Worm (Caenorhabditis elegans) whole organism, L4 larva: ENCODE data around the gene str-206.

Source experiments
- F10B5.3 ChIP-seq: sonication (generic microtip); optimal IDR thresholded peaks from 2 replicates; lab custom pipeline; 2016; ENCODE audit warnings: mild to moderate bottlenecking, missing genetic modification characterization, missing compliant biosample characterization
- F44E2.7 ChIP-seq: fragments of 200-800 bp; sonication (Bioruptor generic); IDR thresholded peaks from 2 replicates; pipeline ENCODE4 v2.1.2; 2022; ENCODE audit warnings: missing genetic modification characterization, missing compliant biosample characterization
- F49E8.2 ChIP-seq: sonication (generic microtip); optimal IDR thresholded peaks from 2 replicates; lab custom pipeline; 2016; ENCODE audit warnings: missing compliant biosample characterization, mild to moderate bottlenecking, missing genetic modification characterization, borderline replicate concordance
- R02D3.7 ChIP-seq: fragments of 150-350 bp; sonication (generic microtip); optimal IDR thresholded peaks from 3 replicates; lab custom pipeline; 2014; ENCODE audit warnings: missing biosample characterization, missing genetic modification characterization
- T26A8.4 ChIP-seq: fragments of 200-800 bp; sonication (Bioruptor generic); IDR thresholded peaks from 2 replicates; pipeline ENCODE4 v1.3.6; 2022; ENCODE audit warnings: missing genetic modification characterization, missing compliant biosample characterization
- Y48G9A.11 ChIP-seq: fragments of 200-800 bp; sonication (Bioruptor generic); IDR thresholded peaks from 2 replicates; pipeline ENCODE4 v1.3.6; 2022; ENCODE audit warnings: missing genetic modification reagents, missing genetic modification characterization, missing compliant biosample characterization
- Y5F2A.4 ChIP-seq: fragments of 200-800 bp; sonication (Bioruptor generic); optimal IDR thresholded peaks from 2 replicates; lab custom pipeline; 2018; ENCODE audit warnings: mild to moderate bottlenecking, missing genetic modification characterization, missing compliant biosample characterization
- ZK337.2 ChIP-seq: fragments of 200-800 bp; sonication (Bioruptor generic); IDR thresholded peaks from 2 replicates; pipeline ENCODE4 v1.3.6; 2022; ENCODE audit warnings: missing genetic modification reagents, missing genetic modification characterization, missing compliant biosample characterization
- aha-1 ChIP-seq: fragments of 150-350 bp; peaks from one replicate; lab custom pipeline; 2014; ENCODE audit warnings: missing biosample characterization, missing genetic modification characterization
- aly-2 ChIP-seq: sonication (generic microtip); optimal IDR thresholded peaks from 2 replicates; lab custom pipeline; 2018; ENCODE audit warnings: missing biosample characterization, missing genetic modification characterization
- arid-1 ChIP-seq: fragments of 200-800 bp; sonication (Bioruptor generic); conservative IDR thresholded peaks from 2 replicates; pipeline ENCODE4 v1.3.6; 2022; ENCODE audit warnings: missing genetic modification reagents, missing genetic modification characterization, missing compliant biosample characterization
- ceh-32 ChIP-seq: sonication (generic microtip); optimal IDR thresholded peaks from 2 replicates; lab custom pipeline; 2016; ENCODE audit warnings: mild to moderate bottlenecking, missing genetic modification characterization, missing compliant biosample characterization; ENCODE audit not compliant: poor library complexity
- ceh-62 ChIP-seq: sonication (generic microtip); optimal IDR thresholded peaks from 2 replicates; lab custom pipeline; 2017; ENCODE audit warnings: missing biosample characterization, missing genetic modification characterization
- ceh-82 ChIP-seq: sonication (generic microtip); optimal IDR thresholded peaks from 2 replicates; lab custom pipeline; 2017; ENCODE audit warnings: missing biosample characterization, missing genetic modification characterization
- ces-1 ChIP-seq: fragments of 150-350 bp; sonication (generic microtip); optimal IDR thresholded peaks from 4 replicates; lab custom pipeline; 2014; ENCODE audit warnings: missing biosample characterization, missing genetic modification reagents, missing genetic modification characterization
- cey-2 ChIP-seq: sonication (generic microtip); optimal IDR thresholded peaks from 3 replicates; lab custom pipeline; 2017; ENCODE audit warnings: missing genetic modification characterization, mild to moderate bottlenecking, missing compliant biosample characterization, antibody characterized with exemption, borderline replicate concordance; ENCODE audit not compliant: insufficient read depth
- ctbp-1 ChIP-seq: fragments of 200-800 bp; sonication (Bioruptor generic); IDR thresholded peaks from 2 replicates; pipeline ENCODE4 v1.3.6; 2022; ENCODE audit warnings: missing genetic modification reagents, missing genetic modification characterization, missing compliant biosample characterization
- daf-12 ChIP-seq: fragments of 150-350 bp; optimal IDR thresholded peaks from 2 replicates; lab custom pipeline; 2014; ENCODE audit warnings: missing biosample characterization, missing genetic modification reagents, missing genetic modification characterization
- daf-19 ChIP-seq: fragments of 200-800 bp; sonication (Bioruptor generic); conservative IDR thresholded peaks from 2 replicates; pipeline ENCODE4 v1.3.6; 2022; ENCODE audit warnings: missing genetic modification characterization, missing compliant biosample characterization
- dpl-1 ChIP-seq: fragments of 150-350 bp; optimal IDR thresholded peaks from 2 replicates; lab custom pipeline; 2014; ENCODE audit warnings: missing biosample characterization, missing genetic modification reagents, missing genetic modification characterization
- dve-1 ChIP-seq: sonication (generic microtip); optimal IDR thresholded peaks from 2 replicates; lab custom pipeline; 2017; ENCODE audit warnings: antibody characterized with exemption, mild to moderate bottlenecking, missing genetic modification characterization, missing compliant biosample characterization; ENCODE audit not compliant: insufficient read depth
- egl-43 ChIP-seq: fragments of 200-800 bp; sonication (Bioruptor generic); IDR thresholded peaks from 2 replicates; pipeline ENCODE4 v1.3.6; 2022; ENCODE audit warnings: missing genetic modification reagents, missing genetic modification characterization, missing compliant biosample characterization
- fkh-10 ChIP-seq: fragments of 150-350 bp; optimal IDR thresholded peaks from 2 replicates; lab custom pipeline; 2014; ENCODE audit warnings: missing biosample characterization, missing genetic modification reagents, missing genetic modification characterization
- gei-8 ChIP-seq: fragments of 200-800 bp; sonication (Bioruptor generic); optimal IDR thresholded peaks from 2 replicates; lab custom pipeline; 2018; ENCODE audit warnings: mild to moderate bottlenecking, missing genetic modification characterization, missing compliant biosample characterization
- hif-1 ChIP-seq, 2 experiments: sonication (generic microtip); optimal IDR thresholded peaks; 2 replicates each; lab custom pipeline; 2016 to 2017; ENCODE audit warnings: missing compliant biosample characterization in 2 of 2, missing genetic modification characterization in 2 of 2, missing genetic modification reagents in 2 of 2, missing genotype in 2 of 2, mild to moderate bottlenecking in 1 of 2
- hlh-11 ChIP-seq: fragments of 200-800 bp; sonication (Bioruptor generic); optimal IDR thresholded peaks from 2 replicates; lab custom pipeline; 2018; ENCODE audit warnings: mild to moderate bottlenecking, missing genetic modification characterization, missing compliant biosample characterization
- jun-1 ChIP-seq: fragments of 150-350 bp; optimal IDR thresholded peaks from 2 replicates; lab custom pipeline; 2014; ENCODE audit warnings: missing biosample characterization, missing genetic modification reagents, missing genetic modification characterization
- lin-1 ChIP-seq: fragments of 200-800 bp; sonication (Bioruptor generic); IDR thresholded peaks from 2 replicates; pipeline ENCODE4 v1.3.6; 2022; ENCODE audit warnings: missing genetic modification reagents, missing genetic modification characterization, missing compliant biosample characterization
- lin-15B ChIP-seq: fragments of 150-350 bp; sonication (generic microtip); optimal IDR thresholded peaks from 3 replicates; lab custom pipeline; 2014; ENCODE audit warnings: missing biosample characterization, missing genetic modification characterization
- lin-39 ChIP-seq: fragments of 150-350 bp; optimal IDR thresholded peaks from 2 replicates; lab custom pipeline; 2014; ENCODE audit warnings: missing biosample characterization, missing genetic modification reagents, missing genetic modification characterization
- lsy-2 ChIP-seq, 2 experiments: fragments of 150-350 bp in 1 of 2; sonication (generic microtip) in 1 of 2; optimal IDR thresholded peaks; 2 replicates each; lab custom pipeline; 2014 to 2017; ENCODE audit warnings: missing biosample characterization in 2 of 2, missing genetic modification characterization in 2 of 2
- mdl-1 ChIP-seq, 2 experiments: fragments of 150-350 bp in 1 of 2; sonication (generic microtip) in 1 of 2; optimal IDR thresholded peaks; 2 replicates each; lab custom pipeline; 2014 to 2017; ENCODE audit warnings: missing biosample characterization in 2 of 2, missing genetic modification characterization in 2 of 2
- mxl-2 ChIP-seq: fragments of 200-800 bp; sonication (Bioruptor generic); conservative IDR thresholded peaks from 2 replicates; pipeline ENCODE4 v1.3.6; 2022; ENCODE audit warnings: missing genetic modification reagents, missing genetic modification characterization, missing compliant biosample characterization
- nhr-102 ChIP-seq: sonication (generic microtip); optimal IDR thresholded peaks from 2 replicates; lab custom pipeline; 2016; ENCODE audit warnings: mild to moderate bottlenecking, missing genetic modification characterization, moderate library complexity, missing compliant biosample characterization
- nhr-11 ChIP-seq: fragments of 150-350 bp; optimal IDR thresholded peaks from 2 replicates; lab custom pipeline; 2014; ENCODE audit warnings: missing biosample characterization, missing genetic modification characterization
- nhr-111 ChIP-seq: fragments of 200-800 bp; sonication (Bioruptor generic); optimal IDR thresholded peaks from 2 replicates; lab custom pipeline; 2018; ENCODE audit warnings: mild to moderate bottlenecking, missing genetic modification characterization, missing compliant biosample characterization
- nhr-237 ChIP-seq: sonication (generic microtip); optimal IDR thresholded peaks from 2 replicates; lab custom pipeline; 2017; ENCODE audit warnings: missing biosample characterization, missing genetic modification characterization
- nhr-25 ChIP-seq: sonication (generic microtip); optimal IDR thresholded peaks from 2 replicates; lab custom pipeline; 2017; ENCODE audit warnings: missing genetic modification characterization, mild to moderate bottlenecking, missing compliant biosample characterization, antibody characterized with exemption, moderate library complexity, borderline replicate concordance; ENCODE audit not compliant: insufficient read depth
- nhr-28 ChIP-seq: fragments of 150-350 bp; optimal IDR thresholded peaks from 2 replicates; lab custom pipeline; 2014; ENCODE audit warnings: missing biosample characterization, missing genetic modification characterization
- nhr-42 ChIP-seq: fragments of 200-800 bp; sonication (Bioruptor generic); IDR thresholded peaks from 2 replicates; pipeline ENCODE4 v1.3.6; 2022; ENCODE audit warnings: missing genetic modification characterization, missing compliant biosample characterization
- nhr-48 ChIP-seq: sonication (generic microtip); optimal IDR thresholded peaks from 2 replicates; lab custom pipeline; 2016; ENCODE audit warnings: mild to moderate bottlenecking, missing genetic modification characterization, missing compliant biosample characterization
- nhr-6 ChIP-seq: fragments of 150-350 bp; optimal IDR thresholded peaks from 2 replicates; lab custom pipeline; 2014; ENCODE audit warnings: missing biosample characterization, missing genetic modification characterization
- nhr-77 ChIP-seq: fragments of 150-350 bp; optimal IDR thresholded peaks from 2 replicates; lab custom pipeline; 2014; ENCODE audit warnings: missing biosample characterization, missing genetic modification characterization
- pha-4 ChIP-seq, 2 experiments: fragments of 150-350 bp in 1 of 2; fragments of 200-800 bp in 1 of 2; sonication (Bioruptor generic) in 1 of 2; IDR thresholded peaks in 1 of 2; optimal IDR thresholded peaks in 1 of 2; 2 replicates each; pipeline versions ENCODE4 v1.3.6 to Lab custom; 2014 to 2022; ENCODE audit warnings: missing genetic modification characterization in 2 of 2, missing genetic modification reagents in 2 of 2, missing biosample characterization in 1 of 2, missing compliant biosample characterization in 1 of 2
- spr-3 ChIP-seq: fragments of 200-800 bp; sonication (Bioruptor generic); optimal IDR thresholded peaks from 2 replicates; lab custom pipeline; 2018; ENCODE audit warnings: mild to moderate bottlenecking, missing genetic modification characterization, missing compliant biosample characterization
- tag-97 ChIP-seq: fragments of 200-800 bp; sonication (Bioruptor generic); IDR thresholded peaks from 2 replicates; pipeline ENCODE4 v1.3.6; 2022; ENCODE audit warnings: missing genetic modification characterization, missing compliant biosample characterization
- unc-62 ChIP-seq, 3 experiments: fragments of 150-350 bp in 1 of 3; sonication (generic microtip); optimal IDR thresholded peaks in 2 of 3; peaks in 1 of 3; 1 replicate in 1 of 3; 2 replicates in 2 of 3; lab custom pipeline; 2014 to 2017; ENCODE audit warnings: missing biosample characterization in 3 of 3, missing genetic modification characterization in 3 of 3, missing genetic modification reagents in 3 of 3, missing genotype in 1 of 3
- vab-7 ChIP-seq: fragments of 200-800 bp; sonication (Bioruptor generic); IDR thresholded peaks from 2 replicates; pipeline ENCODE4 v1.3.6; 2022; ENCODE audit warnings: missing genetic modification reagents, missing genetic modification characterization, missing compliant biosample characterization
- zag-1 ChIP-seq: fragments of 150-350 bp; optimal IDR thresholded peaks from 2 replicates; lab custom pipeline; 2014; ENCODE audit warnings: missing biosample characterization, missing genetic modification characterization

Gene str-206

ce11 chrV:6224494-6224959 lies 6.6 kb downstream of the str-206 start (continued):
- TF ChIP-seq aly-2 (tag; lab: Kevin White, UChicago), result no peak
- TF ChIP-seq tag-97 (GFP tag; lab: Robert Waterston, UW), result no peak
- no peak for TF ChIP-seq nhr-111 (GFP tag; lab: Kevin White, UChicago)
- TF ChIP-seq unc-62 (GFP tag; optimal IDR thresholded peaks at IDR 0.05 in 1 of 2; lab: Kevin White, UChicago), result peak in 1 of 2 experiments; percentile 99
- TF ChIP-seq unc-62 (tag; optimal IDR thresholded peaks at IDR 0.05; lab: Kevin White, UChicago), result no peak
- TF ChIP-seq mxl-2 (GFP tag; lab: Robert Waterston, UW), result peak; percentile 48; the same call in 1 of the 2 replicates
- TF ChIP-seq zag-1 (tag; lab: Kevin White, UChicago), result peak; percentile 20
- peak; percentile 92 for TF ChIP-seq egl-43 (GFP tag; lab: Robert Waterston, UW)
- no peak for TF ChIP-seq Y48G9A.11
- peak; percentile 81 for TF ChIP-seq cey-2 (tag; lab: Kevin White, UChicago)
- TF ChIP-seq nhr-6 (tag; lab: Kevin White, UChicago), result peak; percentile 83
- peak; percentile 50 for TF ChIP-seq gei-8 (GFP tag; lab: Kevin White, UChicago)
- TF ChIP-seq nhr-42 (GFP tag; lab: Robert Waterston, UW), result 0 out of 2 replicates have a peak, but pooled peaks have one; percentile 68
- peak; percentile 86 for TF ChIP-seq nhr-28
- TF ChIP-seq ctbp-1 (GFP tag; lab: Robert Waterston, UW), result peak; percentile 96
- peak; percentile 92 to 98 for TF ChIP-seq mdl-1 (tag; optimal IDR thresholded peaks at IDR 0.05; lab: Kevin White, UChicago)
- no peak for TF ChIP-seq ceh-82
- TF ChIP-seq daf-12 (tag; lab: Kevin White, UChicago), result no peak
- TF ChIP-seq F49E8.2 (tag; lab: Kevin White, UChicago), result no peak
- TF ChIP-seq F44E2.7 (GFP tag; lab: Robert Waterston, UW), result 0 out of 2 replicates have a peak, but pooled peaks have one; percentile 9
- TF ChIP-seq R02D3.7 (tag; lab: Kevin White, UChicago), result no peak
- peak; percentile 85 for TF ChIP-seq jun-1 (tag; lab: Kevin White, UChicago)
- TF ChIP-seq vab-7 (GFP tag; lab: Robert Waterston, UW), result peak; percentile 66
- TF ChIP-seq ceh-32 (tag; lab: Kevin White, UChicago), result peak; percentile 78
- no peak for TF ChIP-seq lin-39
- peak; percentile 92 for TF ChIP-seq daf-19 (GFP tag; lab: Robert Waterston, UW)
- TF ChIP-seq ceh-62 (tag; lab: Kevin White, UChicago), result no peak
- no peak for TF ChIP-seq spr-3 (GFP tag; lab: Kevin White, UChicago)
- TF ChIP-seq lin-1 (GFP tag; lab: Robert Waterston, UW), result no peak
- peak; percentile 66 for TF ChIP-seq arid-1 (GFP tag; lab: Robert Waterston, UW)
- TF ChIP-seq nhr-48 (tag; lab: Kevin White, UChicago), result peak; percentile 95
- TF ChIP-seq T26A8.4 (GFP tag; lab: Robert Waterston, UW), result peak; percentile 86
- TF ChIP-seq nhr-77 (tag; lab: Kevin White, UChicago), result peak; percentile 96
- TF ChIP-seq Y5F2A.4 (GFP tag; lab: Kevin White, UChicago), result no peak
- TF ChIP-seq nhr-237 (tag; lab: Kevin White, UChicago), result peak; percentile 61
- TF ChIP-seq ces-1, result peak; percentile 79
- no peak for TF ChIP-seq ZK337.2 (GFP tag; lab: Robert Waterston, UW)
- peak; percentile 23 for TF ChIP-seq lin-15B (tag; lab: Kevin White, UChicago)
- TF ChIP-seq nhr-11 (tag; lab: Kevin White, UChicago), result peak; percentile 91
- TF ChIP-seq hif-1 (tag; optimal IDR thresholded peaks at IDR 0.05; lab: Kevin White, UChicago), result peak; percentile 74 to 90
- peak; percentile 88 for TF ChIP-seq pha-4 (GFP tag; IDR thresholded peaks at IDR 0.05; lab: Robert Waterston, UW)
- peak; percentile 61 for TF ChIP-seq pha-4 (tag; optimal IDR thresholded peaks at IDR 0.05; lab: Kevin White, UChicago)
- TF ChIP-seq hlh-11 (tag; lab: Kevin White, UChicago), result peak; percentile 98
- peak; percentile 54 for TF ChIP-seq dpl-1 (GFP tag; lab: Kevin White, UChicago)
- peak; percentile 98 for TF ChIP-seq dve-1
- peak; percentile 92 for TF ChIP-seq nhr-102 (tag; lab: Kevin White, UChicago)
- peak; percentile 36 for TF ChIP-seq aha-1 (tag; lab: Kevin White, UChicago)
- no peak for TF ChIP-seq F10B5.3
- TF ChIP-seq lsy-2 (tag; optimal IDR thresholded peaks at IDR 0.05; lab: Kevin White, UChicago), result peak; percentile 89 to 94
- peak; percentile 82 for TF ChIP-seq fkh-10
- peak; percentile 92 for TF ChIP-seq nhr-25 (tag; lab: Kevin White, UChicago)
